Worm (Caenorhabditis elegans): ENCODE data around the gene C05D11.5.

DNA sequence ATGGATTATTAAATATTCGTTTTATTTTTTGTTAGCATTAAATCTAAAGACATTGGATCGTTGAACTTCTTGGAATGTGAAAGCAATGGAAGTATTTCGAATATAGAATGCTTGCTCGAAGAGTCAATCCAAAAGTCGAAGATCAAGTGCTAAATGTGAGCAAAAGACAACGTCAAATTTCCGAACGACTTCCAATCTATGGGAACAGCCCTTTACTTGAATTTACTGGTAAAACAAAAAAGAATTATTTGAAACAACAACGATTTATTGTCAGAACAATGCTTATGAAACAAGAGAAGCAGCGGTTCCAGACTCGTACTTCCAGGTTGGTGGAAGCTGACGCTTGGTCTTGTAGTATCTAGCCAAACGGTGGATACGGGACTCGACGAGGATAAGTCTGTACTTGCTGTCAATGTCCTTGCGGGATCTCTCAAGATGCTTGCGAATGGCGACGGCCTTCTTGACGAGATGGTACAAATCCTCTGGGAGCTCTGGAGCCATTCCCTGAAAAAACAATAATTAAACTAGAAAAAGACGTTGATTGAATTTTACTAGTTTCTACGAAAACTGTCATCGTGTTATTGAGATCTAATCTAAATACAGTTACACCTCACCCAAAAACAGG lies 37.9 kb downstream of the C05D11.5 start:
- TF ChIP-seq ceh-82 (tag; optimal IDR thresholded peaks at IDR 0.05) (no peak), elt-2 (tag; optimal IDR thresholded peaks at IDR 0.05) (no peak), ceh-88 (GFP tag; IDR thresholded peaks at IDR 0.05) (no peak), tbx-2 (tag; optimal IDR thresholded peaks at IDR 0.05) (no peak), grh-1 (GFP tag; IDR thresholded peaks at IDR 0.05) (no peak)

All from whole organism, L1 larva.